Fruit fly (Drosophila melanogaster) whole organism, embryonic: ENCODE measurements around the gene apolpp.
A peak's percentile ranks its signal among the peaks of the same experiment; 100 is the strongest.

ENCODE experiments used
- BtbVII ChIP-seq: fragments of 200-800 bp; sonication (Bioruptor generic); optimal IDR thresholded peaks from 3 replicates; lab custom pipeline; 2017; ENCODE audit warnings: missing biosample characterization, mild to moderate bottlenecking, missing genetic modification characterization
- CG10431 ChIP-seq: fragments of 200-800 bp; sonication (Bioruptor generic); optimal IDR thresholded peaks from 3 replicates; lab custom pipeline; 2018; ENCODE audit warnings: missing biosample characterization, mild to moderate bottlenecking, missing genetic modification characterization
- CG10959 ChIP-seq: fragments of 200-800 bp; sonication (Bioruptor generic); IDR thresholded peaks from 2 replicates; pipeline ENCODE4 v1.3.6; 2022; ENCODE audit warnings: missing biosample characterization, missing genetic modification characterization
- CG11398 ChIP-seq: fragments of 200-800 bp; sonication (Bioruptor generic); optimal IDR thresholded peaks from 2 replicates; lab custom pipeline; 2016; ENCODE audit warnings: missing biosample characterization, missing genetic modification characterization
- CG12155 ChIP-seq: fragments of 200-800 bp; sonication (Bioruptor generic); optimal IDR thresholded peaks from 3 replicates; lab custom pipeline; 2016; ENCODE audit warnings: missing biosample characterization, missing genetic modification characterization
- CG12769 ChIP-seq: fragments of 200-800 bp; sonication (Bioruptor generic); optimal IDR thresholded peaks from 2 replicates; lab custom pipeline; 2019; ENCODE audit warnings: missing biosample characterization, mild to moderate bottlenecking, missing genetic modification characterization, moderate library complexity
- CG13424 ChIP-seq: fragments of 200-800 bp; sonication (Bioruptor generic); optimal IDR thresholded peaks from 2 replicates; lab custom pipeline; 2019; ENCODE audit warnings: missing biosample characterization, mild to moderate bottlenecking, missing genetic modification characterization, moderate library complexity
- CG15696 ChIP-seq: fragments of 200-800 bp; sonication (Bioruptor generic); optimal IDR thresholded peaks from 2 replicates; lab custom pipeline; 2019; ENCODE audit warnings: missing biosample characterization, mild to moderate bottlenecking, missing genetic modification characterization, moderate library complexity
- CG17912 ChIP-seq: fragments of 200-800 bp; sonication (Bioruptor generic); optimal IDR thresholded peaks from 2 replicates; lab custom pipeline; 2018; ENCODE audit warnings: missing biosample characterization, mild to moderate bottlenecking, missing genetic modification characterization
- CG3065 ChIP-seq: fragments of 200-800 bp; sonication (Bioruptor generic); optimal IDR thresholded peaks from 2 replicates; lab custom pipeline; 2016; ENCODE audit warnings: missing biosample characterization, missing genetic modification characterization
- CG3407 ChIP-seq: fragments of 200-800 bp; sonication (Bioruptor generic); optimal IDR thresholded peaks from 2 replicates; lab custom pipeline; 2018; ENCODE audit warnings: missing biosample characterization, mild to moderate bottlenecking, missing genetic modification characterization
- CG34224 ChIP-seq: fragments of 200-800 bp; sonication (Bioruptor generic); IDR thresholded peaks from 3 replicates; pipeline ENCODE4 v1.3.6; 2022; ENCODE audit warnings: missing biosample characterization, missing genetic modification characterization; ENCODE audit not compliant: partially characterized antibody
- CG4404 ChIP-seq: fragments of 200-800 bp; sonication (Bioruptor generic); IDR thresholded peaks from 2 replicates; pipeline ENCODE4 v1.3.6; 2022; ENCODE audit warnings: missing biosample characterization, missing genetic modification characterization
- CG4820 ChIP-seq: fragments of 200-800 bp; sonication (Bioruptor generic); optimal IDR thresholded peaks from 3 replicates; lab custom pipeline; 2016; ENCODE audit warnings: missing biosample characterization, missing genetic modification characterization
- CG6854 ChIP-seq: fragments of 200-800 bp; sonication (Bioruptor generic); optimal IDR thresholded peaks from 3 replicates; lab custom pipeline; 2017; ENCODE audit warnings: missing biosample characterization, mild to moderate bottlenecking, missing genetic modification characterization
- CG7987 ChIP-seq: fragments of 200-800 bp; sonication (Bioruptor generic); optimal IDR thresholded peaks from 2 replicates; lab custom pipeline; 2018; ENCODE audit warnings: missing biosample characterization, mild to moderate bottlenecking, missing genetic modification characterization, moderate library complexity
- CG9797 ChIP-seq: fragments of 200-800 bp; sonication (Bioruptor generic); optimal IDR thresholded peaks from 3 replicates; lab custom pipeline; 2018; ENCODE audit warnings: missing biosample characterization, mild to moderate bottlenecking, missing genetic modification characterization
- CG9817 ChIP-seq: fragments of 200-800 bp; sonication (Bioruptor generic); optimal IDR thresholded peaks from 2 replicates; lab custom pipeline; 2018; ENCODE audit warnings: missing biosample characterization, mild to moderate bottlenecking, missing genetic modification characterization, moderate library complexity
- CoRest ChIP-seq: fragments of 200-800 bp; sonication (Bioruptor generic); optimal IDR thresholded peaks from 3 replicates; lab custom pipeline; 2018; ENCODE audit warnings: missing biosample characterization, mild to moderate bottlenecking, missing genetic modification characterization, moderate library complexity
- CrebB ChIP-seq: fragments of 200-800 bp; sonication (Bioruptor generic); optimal IDR thresholded peaks from 3 replicates; lab custom pipeline; 2018; ENCODE audit warnings: missing biosample characterization, mild to moderate bottlenecking, missing genetic modification characterization
- Doc2 ChIP-seq: fragments of 200-800 bp; sonication (Bioruptor generic); IDR thresholded peaks from 2 replicates; pipeline ENCODE4 v1.3.6; 2022; ENCODE audit warnings: missing biosample characterization, missing genetic modification characterization
- Drgx ChIP-seq: fragments of 200-800 bp; sonication (Bioruptor generic); IDR thresholded peaks from 2 replicates; pipeline ENCODE4 v1.3.6; 2022; ENCODE audit warnings: missing biosample characterization, missing genetic modification characterization
- E2f1 ChIP-seq: fragments of 200-800 bp; sonication (Bioruptor generic); IDR thresholded peaks from 2 replicates; pipeline ENCODE4 v1.3.6; 2022; ENCODE audit warnings: missing biosample characterization, missing genetic modification characterization
- Fer3 ChIP-seq: fragments of 200-800 bp; sonication (Bioruptor generic); optimal IDR thresholded peaks from 2 replicates; lab custom pipeline; 2018; ENCODE audit warnings: missing biosample characterization, mild to moderate bottlenecking, missing genetic modification characterization, moderate library complexity
- HmgD ChIP-seq: fragments of 200-800 bp; sonication (Bioruptor generic); optimal IDR thresholded peaks from 3 replicates; lab custom pipeline; 2016; ENCODE audit warnings: missing biosample characterization, missing genetic modification characterization
- Hmx ChIP-seq: fragments of 200-800 bp; sonication (Bioruptor generic); optimal IDR thresholded peaks from 2 replicates; lab custom pipeline; 2016; ENCODE audit warnings: missing biosample characterization, missing genetic modification characterization
- Med ChIP-seq: fragments of 200-800 bp; sonication (Bioruptor generic); peaks from one replicate; lab custom pipeline; 2016; ENCODE audit warnings: missing biosample characterization, missing genetic modification characterization, mild to moderate bottlenecking, inconsistent platforms, moderate library complexity
- Oli ChIP-seq: fragments of 200-800 bp; sonication (Bioruptor generic); optimal IDR thresholded peaks from 2 replicates; lab custom pipeline; 2018; ENCODE audit warnings: missing biosample characterization, mild to moderate bottlenecking, missing genetic modification characterization, moderate library complexity
- Opbp ChIP-seq: fragments of 200-800 bp; sonication (Bioruptor generic); IDR thresholded peaks from 3 replicates; pipeline ENCODE4 v1.3.6; 2022; ENCODE audit warnings: missing biosample characterization, missing genetic modification characterization; ENCODE audit not compliant: partially characterized antibody
- Ptx1 ChIP-seq: fragments of 200-800 bp; sonication (Bioruptor generic); IDR thresholded peaks from 2 replicates; pipeline ENCODE4 v1.3.6; 2022; ENCODE audit warnings: missing biosample characterization, missing genetic modification characterization
- ash1 ChIP-seq: fragments of 200-800 bp; sonication (Bioruptor generic); optimal IDR thresholded peaks from 2 replicates; lab custom pipeline; 2018; ENCODE audit warnings: missing biosample characterization, mild to moderate bottlenecking, missing genetic modification characterization
- ci ChIP-seq: fragments of 200-800 bp; sonication (Bioruptor generic); IDR thresholded peaks from 3 replicates; pipeline ENCODE4 v1.3.6; 2022; ENCODE audit warnings: missing biosample characterization, missing genetic modification characterization
- crc ChIP-seq: fragments of 200-800 bp; sonication (Bioruptor generic); optimal IDR thresholded peaks from 2 replicates; lab custom pipeline; 2016; ENCODE audit warnings: missing biosample characterization, missing genetic modification characterization
- eve ChIP-seq, 2 experiments: fragments of >200 bp; optimal IDR thresholded peaks; 2 replicates each; lab custom pipeline; 2017; ENCODE audit warnings: missing biosample characterization in 2 of 2, missing genetic modification characterization in 2 of 2
- ftz-f1 ChIP-seq: fragments of 200-800 bp; sonication (Bioruptor generic); optimal IDR thresholded peaks from 2 replicates; lab custom pipeline; 2016; ENCODE audit warnings: missing biosample characterization, missing genetic modification characterization
- gem ChIP-seq: fragments of 200-800 bp; sonication (Bioruptor generic); optimal IDR thresholded peaks from 2 replicates; lab custom pipeline; 2019; ENCODE audit warnings: missing biosample characterization, mild to moderate bottlenecking, missing genetic modification characterization, moderate library complexity
- ham ChIP-seq: fragments of 200-800 bp; sonication (Bioruptor generic); IDR thresholded peaks from 2 replicates; pipeline ENCODE4 v1.3.6; 2022; ENCODE audit warnings: missing biosample characterization, missing genetic modification characterization
- her ChIP-seq: fragments of 200-800 bp; sonication (Bioruptor generic); optimal IDR thresholded peaks from 2 replicates; lab custom pipeline; 2016; ENCODE audit warnings: missing biosample characterization, missing genetic modification characterization
- kah ChIP-seq: fragments of 200-800 bp; sonication (Bioruptor generic); optimal IDR thresholded peaks from 2 replicates; lab custom pipeline; 2018; ENCODE audit warnings: missing biosample characterization, mild to moderate bottlenecking, missing genetic modification characterization
- nau ChIP-seq: fragments of 200-800 bp; sonication (Bioruptor generic); optimal IDR thresholded peaks from 3 replicates; lab custom pipeline; 2017; ENCODE audit warnings: missing biosample characterization, mild to moderate bottlenecking, missing genetic modification characterization, missing genetic modification reagents
- nerfin-1 ChIP-seq: fragments of 200-800 bp; sonication (Bioruptor generic); optimal IDR thresholded peaks from 3 replicates; lab custom pipeline; 2019; ENCODE audit warnings: missing biosample characterization, mild to moderate bottlenecking, missing genetic modification characterization, moderate library complexity
- nerfin-2 ChIP-seq: fragments of 200-800 bp; sonication (Bioruptor generic); IDR thresholded peaks from 2 replicates; pipeline ENCODE4 v1.3.6; 2022; ENCODE audit warnings: missing biosample characterization, missing genetic modification characterization; ENCODE audit not compliant: partially characterized antibody
- nmo ChIP-seq: fragments of 200-800 bp; sonication (Bioruptor generic); optimal IDR thresholded peaks from 2 replicates; lab custom pipeline; 2018; ENCODE audit warnings: missing biosample characterization, mild to moderate bottlenecking, missing genetic modification characterization, moderate library complexity
- pros ChIP-seq: fragments of 200-800 bp; sonication (Bioruptor generic); optimal IDR thresholded peaks from 3 replicates; lab custom pipeline; 2019; ENCODE audit warnings: missing biosample characterization, mild to moderate bottlenecking, missing genetic modification characterization, moderate library complexity
- sisA ChIP-seq: fragments of 200-800 bp; sonication (Bioruptor generic); IDR thresholded peaks from 2 replicates; pipeline ENCODE4 v1.3.6; 2022; ENCODE audit warnings: missing biosample characterization, missing genetic modification characterization
- sob ChIP-seq: fragments of 200-800 bp; sonication (Bioruptor generic); IDR thresholded peaks from 2 replicates; pipeline ENCODE4 v1.3.6; 2022; ENCODE audit warnings: missing biosample characterization, missing genetic modification characterization
- tio ChIP-seq: fragments of 200-800 bp; sonication (Bioruptor generic); optimal IDR thresholded peaks from 2 replicates; lab custom pipeline; 2017; ENCODE audit warnings: missing biosample characterization, missing genetic modification characterization, inconsistent platforms
- unpg ChIP-seq: fragments of 200-800 bp; sonication (Bioruptor generic); optimal IDR thresholded peaks from 3 replicates; lab custom pipeline; 2018; ENCODE audit warnings: missing biosample characterization, mild to moderate bottlenecking, missing genetic modification characterization, moderate library complexity
- wek ChIP-seq: fragments of 200-800 bp; sonication (Bioruptor generic); optimal IDR thresholded peaks from 3 replicates; lab custom pipeline; 2018; ENCODE audit warnings: missing biosample characterization, mild to moderate bottlenecking, missing genetic modification characterization, moderate library complexity

Gene apolpp

DNA sequence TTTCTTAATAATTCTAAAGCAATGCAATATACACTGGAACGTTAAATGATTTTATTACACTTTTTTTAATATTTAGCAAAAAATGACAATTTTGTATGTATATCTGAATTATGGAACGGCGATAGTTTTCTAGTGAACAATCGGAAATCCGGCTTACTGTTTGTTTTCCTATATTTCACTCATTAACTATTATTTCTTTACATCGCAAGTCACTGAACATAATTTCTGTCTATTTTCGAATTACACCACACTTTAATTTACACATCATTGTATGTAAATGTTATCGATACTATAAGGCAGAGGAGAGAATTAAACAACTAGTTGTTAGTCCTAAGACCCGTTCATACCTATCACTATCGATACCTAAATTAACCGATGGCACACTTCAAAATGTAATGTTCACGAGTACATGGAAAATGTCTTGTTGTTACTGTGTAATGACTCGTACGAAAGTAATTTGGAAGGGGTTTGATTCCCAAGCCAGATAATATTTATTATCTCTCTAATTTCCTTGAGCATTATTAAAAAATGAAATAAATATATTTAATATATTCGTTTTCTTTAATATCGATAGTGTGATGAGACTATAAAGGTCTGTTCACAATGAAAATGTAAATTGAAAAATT, 33.9 kb upstream of the apolpp start, which contains the start of gene PlexA (continued):
- TF ChIP-seq crc (GFP tag; lab: Kevin White, UChicago) (peak; percentile 18), CG6854 (no peak), pros (GFP tag; lab: Kevin White, UChicago) (no peak), CG12769 (tag; lab: Kevin White, UChicago) (peak; percentile 76), Opbp (GFP tag; lab: Robert Waterston, UW) (peak; percentile 58; the same call in 2 of the 3 replicates), Fer3 (tag; lab: Kevin White, UChicago) (peak; percentile 91), CG15696 (peak; percentile 86), CG10959 (GFP tag; lab: Robert Waterston, UW) (no peak; the same call in 1 of the 2 replicates), CG12155 (GFP tag; lab: Kevin White, UChicago) (peak; percentile 82), CrebB (tag; lab: Kevin White, UChicago) (peak; percentile 57), CG11398 (no peak), CG3407 (GFP tag; lab: Kevin White, UChicago) (peak; percentile 59), CG10431 (GFP tag; lab: Kevin White, UChicago) (peak; percentile 38), sisA (GFP tag; lab: Robert Waterston, UW) (peak; percentile 94), gem (tag; lab: Kevin White, UChicago) (peak; percentile 93), CG17912 (GFP tag; lab: Kevin White, UChicago) (peak; percentile 65), CG4404 (GFP tag; lab: Robert Waterston, UW) (no peak; the same call in 1 of the 2 replicates), CG34224 (GFP tag; lab: Robert Waterston, UW) (peak; percentile 28; the same call in 1 of the 3 replicates), unpg (GFP tag; lab: Kevin White, UChicago) (peak; percentile 92), ham (GFP tag; lab: Robert Waterston, UW) (no peak; the same call in 1 of the 2 replicates), ci (GFP tag; lab: Robert Waterston, UW) (peak; percentile 92), her (GFP tag; lab: Kevin White, UChicago) (peak; percentile 22), CG4820 (GFP tag; lab: Kevin White, UChicago) (peak; percentile 86), kah (GFP tag; lab: Kevin White, UChicago) (peak; percentile 17), Drgx (GFP tag; lab: Robert Waterston, UW) (peak; percentile 73), nerfin-1 (tag; lab: Kevin White, UChicago) (peak; percentile 67), ash1 (GFP tag; lab: Kevin White, UChicago) (no peak), CG3065 (GFP tag; lab: Kevin White, UChicago) (peak; percentile 71), CoRest (peak; percentile 96), Oli (tag; lab: Kevin White, UChicago) (peak; percentile 88), HmgD (GFP tag; lab: Kevin White, UChicago) (peak; percentile 44), CG13424 (peak; percentile 85), CG9817 (tag; lab: Kevin White, UChicago) (peak; percentile 96), wek (peak; percentile 43), nerfin-2 (GFP tag; lab: Robert Waterston, UW) (peak; percentile 57; the same call in 1 of the 2 replicates), sob (GFP tag; lab: Robert Waterston, UW) (peak; percentile 94), Ptx1 (GFP tag; lab: Robert Waterston, UW) (peak; percentile 97), nmo (peak; percentile 97), BtbVII (no peak), Hmx (GFP tag; lab: Kevin White, UChicago) (no peak), eve (GFP tag; optimal IDR thresholded peaks at IDR 0.05; lab: Kevin White, UChicago) (no peak), ftz-f1 (GFP tag; lab: Kevin White, UChicago) (no peak), E2f1 (GFP tag; lab: Robert Waterston, UW) (peak; percentile 94), Med (peak; percentile 90), CG7987 (GFP tag; lab: Kevin White, UChicago) (peak; percentile 30), Doc2 (no peak), nau (GFP tag; lab: Kevin White, UChicago) (no peak), tio (GFP tag; lab: Kevin White, UChicago) (peak; percentile 91), CG9797 (GFP tag; lab: Kevin White, UChicago) (no peak)
